Fruit fly (Drosophila melanogaster) whole organism, embryonic: Measurements from ENCODE around the gene CG5262.
A peak's percentile ranks its signal among the peaks of the same experiment; 100 is the strongest.

ENCODE experiments used
- Atf6 ChIP-seq: fragments of 200-800 bp; sonication (Bioruptor generic); IDR thresholded peaks from 2 replicates; pipeline ENCODE4 v1.3.6; 2022; ENCODE audit warnings: missing biosample characterization, missing genetic modification characterization
- BEAF-32 ChIP-seq: fragments of 200-800 bp; sonication (Bioruptor generic); optimal IDR thresholded peaks from 3 replicates; lab custom pipeline; 2017; ENCODE audit warnings: missing biosample characterization, missing genetic modification characterization, mild to moderate bottlenecking, moderate library complexity, missing genetic modification reagents
- CG10321 ChIP-seq: fragments of 200-800 bp; sonication (Bioruptor generic); IDR thresholded peaks from 2 replicates; pipeline ENCODE4 v1.3.6; 2022; ENCODE audit warnings: missing biosample characterization, missing genetic modification characterization
- CG10979 ChIP-seq: fragments of 200-800 bp; sonication (Bioruptor generic); optimal IDR thresholded peaks from 2 replicates; lab custom pipeline; 2018; ENCODE audit warnings: missing biosample characterization, mild to moderate bottlenecking, missing genetic modification characterization, moderate library complexity
- CG11723 ChIP-seq: fragments of 200-800 bp; sonication (Bioruptor generic); optimal IDR thresholded peaks from 2 replicates; lab custom pipeline; 2017; ENCODE audit warnings: missing biosample characterization, mild to moderate bottlenecking, missing genetic modification characterization
- CG12744 ChIP-seq: fragments of 200-800 bp; sonication (Bioruptor generic); optimal IDR thresholded peaks from 2 replicates; lab custom pipeline; 2016; ENCODE audit warnings: missing biosample characterization, missing genetic modification characterization
- CG12769 ChIP-seq: fragments of 200-800 bp; sonication (Bioruptor generic); optimal IDR thresholded peaks from 2 replicates; lab custom pipeline; 2019; ENCODE audit warnings: missing biosample characterization, mild to moderate bottlenecking, missing genetic modification characterization, moderate library complexity
- CG13296 ChIP-seq: fragments of 200-800 bp; sonication (Bioruptor generic); optimal IDR thresholded peaks from 3 replicates; lab custom pipeline; 2018; ENCODE audit warnings: missing biosample characterization, mild to moderate bottlenecking, missing genetic modification characterization
- CG1647 ChIP-seq: fragments of 200-800 bp; sonication (Bioruptor generic); optimal IDR thresholded peaks from 3 replicates; lab custom pipeline; 2016; ENCODE audit warnings: missing biosample characterization, missing genetic modification characterization
- CG16779 ChIP-seq: fragments of 200-800 bp; sonication (Bioruptor generic); IDR thresholded peaks from 2 replicates; pipeline ENCODE4 v1.3.6; 2022; ENCODE audit warnings: missing biosample characterization, missing genetic modification characterization
- CG18476 ChIP-seq: fragments of 200-800 bp; sonication (Bioruptor generic); optimal IDR thresholded peaks from 2 replicates; lab custom pipeline; 2016; ENCODE audit warnings: missing biosample characterization, mild to moderate bottlenecking, missing genetic modification characterization
- CG18619 ChIP-seq: fragments of 200-800 bp; sonication (Bioruptor generic); optimal IDR thresholded peaks from 3 replicates; lab custom pipeline; 2017; ENCODE audit warnings: missing biosample characterization, mild to moderate bottlenecking, missing genetic modification characterization
- CG2712 ChIP-seq: fragments of 200-800 bp; optimal IDR thresholded peaks from 3 replicates; lab custom pipeline; 2019; ENCODE audit warnings: missing biosample characterization, mild to moderate bottlenecking, missing genetic modification characterization, moderate library complexity
- CG2889 ChIP-seq: fragments of 200-800 bp; sonication (Bioruptor generic); IDR thresholded peaks from 3 replicates; pipeline ENCODE4 v1.3.6; 2022; ENCODE audit warnings: missing biosample characterization, missing genetic modification characterization
- CG3726 ChIP-seq: fragments of 200-800 bp; sonication (Bioruptor generic); IDR thresholded peaks from 3 replicates; pipeline ENCODE4, ENCODE4 v1.3.6; 2022; ENCODE audit warnings: missing biosample characterization, missing genetic modification characterization
- CG4854 ChIP-seq: fragments of 200-800 bp; sonication (Bioruptor generic); optimal IDR thresholded peaks from 2 replicates; lab custom pipeline; 2016; ENCODE audit warnings: missing biosample characterization, missing genetic modification characterization, inconsistent platforms
- CG6683 ChIP-seq: fragments of 200-800 bp; sonication (Bioruptor generic); optimal IDR thresholded peaks from 2 replicates; lab custom pipeline; 2017; ENCODE audit warnings: missing biosample characterization, mild to moderate bottlenecking, missing genetic modification characterization, missing genetic modification reagents
- CG7928 ChIP-seq: fragments of 200-800 bp; sonication (Bioruptor generic); optimal IDR thresholded peaks from 2 replicates; lab custom pipeline; 2017; ENCODE audit warnings: missing biosample characterization, mild to moderate bottlenecking, missing genetic modification characterization
- CG8290 ChIP-seq, 3 experiments: fragments of 200-800 bp; sonication (Bioruptor generic); optimal IDR thresholded peaks; 2 replicates each; lab custom pipeline; 2016 to 2019; ENCODE audit warnings: missing biosample characterization in 3 of 3, missing genetic modification characterization in 3 of 3, mild to moderate bottlenecking in 2 of 3, moderate library complexity in 1 of 3
- CG8388 ChIP-seq: fragments of 200-800 bp; sonication (Bioruptor generic); optimal IDR thresholded peaks from 2 replicates; lab custom pipeline; 2019; ENCODE audit warnings: missing biosample characterization, mild to moderate bottlenecking, missing genetic modification characterization, moderate library complexity
- Dbx ChIP-seq: fragments of 200-800 bp; sonication (Bioruptor generic); IDR thresholded peaks from 3 replicates; pipeline ENCODE4 v1.3.6; 2022; ENCODE audit warnings: missing biosample characterization, missing genetic modification characterization
- Drgx ChIP-seq: fragments of 200-800 bp; sonication (Bioruptor generic); IDR thresholded peaks from 2 replicates; pipeline ENCODE4 v1.3.6; 2022; ENCODE audit warnings: missing biosample characterization, missing genetic modification characterization
- Elba2 ChIP-seq: fragments of 200-800 bp; sonication (Bioruptor generic); optimal IDR thresholded peaks from 3 replicates; lab custom pipeline; 2016; ENCODE audit warnings: missing biosample characterization, missing genetic modification characterization
- Gsc ChIP-seq: fragments of 200-800 bp; sonication (Bioruptor generic); IDR thresholded peaks from 2 replicates; pipeline ENCODE4 v1.3.6; 2022; ENCODE audit warnings: missing biosample characterization, missing genetic modification characterization
- HmgD ChIP-seq: fragments of 200-800 bp; sonication (Bioruptor generic); optimal IDR thresholded peaks from 3 replicates; lab custom pipeline; 2016; ENCODE audit warnings: missing biosample characterization, missing genetic modification characterization
- Hmr ChIP-seq: fragments of 200-800 bp; sonication (Bioruptor generic); optimal IDR thresholded peaks from 3 replicates; lab custom pipeline; 2017; ENCODE audit warnings: mild to moderate bottlenecking, missing biosample characterization, missing genetic modification reagents, missing genetic modification characterization
- Max ChIP-seq: fragments of 200-800 bp; sonication (Bioruptor generic); optimal IDR thresholded peaks from 2 replicates; lab custom pipeline; 2016; ENCODE audit warnings: missing biosample characterization, mild to moderate bottlenecking, missing genetic modification characterization
- Med ChIP-seq: fragments of 200-800 bp; sonication (Bioruptor generic); peaks from one replicate; lab custom pipeline; 2016; ENCODE audit warnings: missing biosample characterization, missing genetic modification characterization, mild to moderate bottlenecking, inconsistent platforms, moderate library complexity
- Myb ChIP-seq: fragments of 200-800 bp; sonication (Bioruptor generic); optimal IDR thresholded peaks from 2 replicates; lab custom pipeline; 2016; ENCODE audit warnings: missing biosample characterization, missing genetic modification characterization
- NK7.1 ChIP-seq: fragments of 200-800 bp; sonication (Bioruptor generic); optimal IDR thresholded peaks from 3 replicates; lab custom pipeline; 2016; ENCODE audit warnings: missing biosample characterization, missing genetic modification characterization
- Nf-YB ChIP-seq: fragments of 200-800 bp; sonication (Bioruptor generic); optimal IDR thresholded peaks from 3 replicates; lab custom pipeline; 2019; ENCODE audit warnings: missing biosample characterization, mild to moderate bottlenecking, missing genetic modification characterization, moderate library complexity
- al ChIP-seq: fragments of 200-800 bp; sonication (Bioruptor generic); IDR thresholded peaks from 2 replicates; pipeline ENCODE4 v1.3.6; 2022; ENCODE audit warnings: missing biosample characterization, missing genetic modification characterization
- amos ChIP-seq: fragments of 200-800 bp; sonication (Bioruptor generic); IDR thresholded peaks from 2 replicates; pipeline ENCODE4 v1.3.6; 2022; ENCODE audit warnings: missing biosample characterization, missing genetic modification characterization; ENCODE audit not compliant: partially characterized antibody
- ash1 ChIP-seq: fragments of 200-800 bp; sonication (Bioruptor generic); optimal IDR thresholded peaks from 2 replicates; lab custom pipeline; 2018; ENCODE audit warnings: missing biosample characterization, mild to moderate bottlenecking, missing genetic modification characterization
- cad ChIP-seq: fragments of >200 bp; optimal IDR thresholded peaks from 2 replicates; lab custom pipeline; 2017; ENCODE audit warnings: missing biosample characterization, missing genetic modification characterization
- dan ChIP-seq: fragments of 200-800 bp; sonication (Bioruptor generic); IDR thresholded peaks from 2 replicates; pipeline ENCODE4 v1.3.6; 2022; ENCODE audit warnings: missing biosample characterization, missing genetic modification characterization
- dpn ChIP-seq, 2 experiments: fragments of 200-800 bp; sonication (Bioruptor generic); optimal IDR thresholded peaks; 3 replicates each; lab custom pipeline; 2016; ENCODE audit warnings: missing biosample characterization in 2 of 2, missing genetic modification characterization in 2 of 2
- fu2 ChIP-seq: fragments of 200-800 bp; sonication (Bioruptor generic); optimal IDR thresholded peaks from 2 replicates; lab custom pipeline; 2016; ENCODE audit warnings: missing biosample characterization, missing genetic modification characterization
- ham ChIP-seq: fragments of 200-800 bp; sonication (Bioruptor generic); IDR thresholded peaks from 2 replicates; pipeline ENCODE4 v1.3.6; 2022; ENCODE audit warnings: missing biosample characterization, missing genetic modification characterization
- nau ChIP-seq: fragments of 200-800 bp; sonication (Bioruptor generic); optimal IDR thresholded peaks from 3 replicates; lab custom pipeline; 2017; ENCODE audit warnings: missing biosample characterization, mild to moderate bottlenecking, missing genetic modification characterization, missing genetic modification reagents
- nom ChIP-seq: fragments of 200-800 bp; sonication (Bioruptor generic); optimal IDR thresholded peaks from 2 replicates; lab custom pipeline; 2017; ENCODE audit warnings: missing biosample characterization, missing genetic modification characterization, mild to moderate bottlenecking, moderate library complexity, missing genetic modification reagents
- pb ChIP-seq: fragments of 200-800 bp; sonication (Bioruptor generic); optimal IDR thresholded peaks from 3 replicates; lab custom pipeline; 2016; ENCODE audit warnings: missing biosample characterization, missing genetic modification characterization
- pho ChIP-seq: fragments of 200-800 bp; sonication (Bioruptor generic); optimal IDR thresholded peaks from 2 replicates; lab custom pipeline; 2016; ENCODE audit warnings: missing biosample characterization, missing genetic modification characterization
- ro ChIP-seq: fragments of 200-800 bp; sonication (Bioruptor generic); IDR thresholded peaks from 2 replicates; pipeline ENCODE4 v1.3.6; 2022; ENCODE audit warnings: missing biosample characterization, missing genetic modification characterization
- salm ChIP-seq: fragments of 200-800 bp; sonication (Bioruptor generic); optimal IDR thresholded peaks from 2 replicates; lab custom pipeline; 2018; ENCODE audit warnings: missing biosample characterization, mild to moderate bottlenecking, missing genetic modification characterization
- sima ChIP-seq: fragments of 200-800 bp; sonication (Bioruptor generic); optimal IDR thresholded peaks from 2 replicates; lab custom pipeline; 2016; ENCODE audit warnings: missing biosample characterization, missing genetic modification characterization
- tio ChIP-seq: fragments of 200-800 bp; sonication (Bioruptor generic); optimal IDR thresholded peaks from 2 replicates; lab custom pipeline; 2017; ENCODE audit warnings: missing biosample characterization, missing genetic modification characterization, inconsistent platforms
- tna ChIP-seq: fragments of 200-800 bp; sonication (Bioruptor generic); IDR thresholded peaks from 2 replicates; pipeline ENCODE4 v1.3.6; 2022; ENCODE audit warnings: missing biosample characterization, missing genetic modification characterization; ENCODE audit not compliant: partially characterized antibody
- usp ChIP-seq: fragments of >200 bp; optimal IDR thresholded peaks from 2 replicates; lab custom pipeline; 2017; ENCODE audit warnings: missing biosample characterization, missing genetic modification characterization

The CG5262 gene

dm6 chr3L:20441632-20442469 lies 11.6 kb upstream of the CG5262 start, which contains the start of gene CG5910 (continued):
- TF ChIP-seq salm (tag; lab: Kevin White, UChicago) (peak; percentile 79), nau (peak; percentile 53), CG13296 (peak; percentile 91), pb (GFP tag; lab: Kevin White, UChicago) (no peak), CG1647 (GFP tag; lab: Kevin White, UChicago) (no peak), BEAF-32 (GFP tag; lab: Kevin White, UChicago) (no peak), sima (GFP tag; lab: Kevin White, UChicago) (no peak), Gsc (GFP tag; lab: Robert Waterston, UW) (no peak), CG11723 (peak; percentile 71), tio (no peak), Dbx (GFP tag; lab: Robert Waterston, UW) (peak; percentile 88), dan (GFP tag; lab: Robert Waterston, UW) (no peak), Max (peak; percentile 77), CG8290 (GFP tag; optimal IDR thresholded peaks at IDR 0.05; lab: Kevin White, UChicago) (peak; percentile 75), CG8290 (tag; optimal IDR thresholded peaks at IDR 0.05; lab: Kevin White, UChicago) (no peak), Med (GFP tag; lab: Kevin White, UChicago) (peak; percentile 64), amos (no peak), ham (0 out of 2 replicates have a peak, but pooled peaks have one; percentile 37), Drgx (GFP tag; lab: Robert Waterston, UW) (no peak), CG2889 (GFP tag; lab: Robert Waterston, UW) (0 out of 3 replicates have a peak, but pooled peaks have one; percentile 56), Hmr (GFP tag; lab: Kevin White, UChicago) (peak; percentile 94), al (GFP tag; lab: Robert Waterston, UW) (peak; percentile 74), CG16779 (GFP tag; lab: Robert Waterston, UW) (no peak), usp (GFP tag; lab: Kevin White, UChicago) (no peak), NK7.1 (GFP tag; lab: Kevin White, UChicago) (no peak), CG18619 (peak; percentile 93), CG10979 (tag; lab: Kevin White, UChicago) (peak; percentile 95), Nf-YB (GFP tag; lab: Kevin White, UChicago) (peak; percentile 77), CG18476 (peak; percentile 66), CG12744 (GFP tag; lab: Kevin White, UChicago) (no peak), CG2712 (tag; lab: Kevin White, UChicago) (peak; percentile 95), fu2 (peak; percentile 4), CG12769 (tag; lab: Kevin White, UChicago) (peak; percentile 56), pho (GFP tag; lab: Kevin White, UChicago) (peak; percentile 13), Atf6 (GFP tag; lab: Robert Waterston, UW) (peak; percentile 78), CG8388 (GFP tag; lab: Kevin White, UChicago) (peak; percentile 87), ash1 (GFP tag; lab: Kevin White, UChicago) (no peak), ro (GFP tag; lab: Robert Waterston, UW) (peak; percentile 68; the same call in 1 of the 2 replicates), CG7928 (GFP tag; lab: Kevin White, UChicago) (peak; percentile 58), nom (GFP tag; lab: Kevin White, UChicago) (peak; percentile 40), HmgD (GFP tag; lab: Kevin White, UChicago) (no peak), dpn (GFP tag; optimal IDR thresholded peaks at IDR 0.05; lab: Kevin White, UChicago) (peak; percentile 46 to 85), CG6683 (peak; percentile 87), CG4854 (GFP tag; lab: Kevin White, UChicago) (no peak), Myb (GFP tag; lab: Kevin White, UChicago) (peak; percentile 2), CG10321 (GFP tag; lab: Robert Waterston, UW) (no peak), Elba2 (GFP tag; lab: Kevin White, UChicago) (no peak), CG3726 (peak; percentile 68; the same call in 2 of the 3 replicates), cad (GFP tag; lab: Kevin White, UChicago) (no peak), tna (no peak)
